Worm (Caenorhabditis elegans) whole organism, L2 larva: ENCODE results near the gene C56G2.22.
A peak's percentile ranks its signal among the peaks of the same experiment; 100 is the strongest.

Experiments
- F13H6.1 ChIP-seq: sonication (generic microtip); optimal IDR thresholded peaks from 2 replicates; lab custom pipeline; 2016; ENCODE audit warnings: missing genetic modification characterization, missing compliant biosample characterization
- R02D3.7 ChIP-seq: fragments of 150-350 bp; optimal IDR thresholded peaks from 2 replicates; lab custom pipeline; 2014; ENCODE audit warnings: missing biosample characterization, missing genetic modification characterization
- ZK546.5 ChIP-seq: sonication (generic microtip); optimal IDR thresholded peaks from 2 replicates; lab custom pipeline; 2017; ENCODE audit warnings: missing biosample characterization, missing genetic modification characterization
- alr-1 ChIP-seq: fragments of 150-350 bp; optimal IDR thresholded peaks from 2 replicates; lab custom pipeline; 2014; ENCODE audit warnings: missing biosample characterization, missing genetic modification characterization
- blmp-1 ChIP-seq: sonication (generic microtip); optimal IDR thresholded peaks from 2 replicates; lab custom pipeline; 2017; ENCODE audit warnings: missing genetic modification characterization, mild to moderate bottlenecking, missing compliant biosample characterization, antibody characterized with exemption, moderate library complexity; ENCODE audit not compliant: insufficient read depth
- ceh-16 ChIP-seq: fragments of 150-350 bp; optimal IDR thresholded peaks from 2 replicates; lab custom pipeline; 2014; ENCODE audit warnings: missing biosample characterization, missing genetic modification characterization
- crh-2 ChIP-seq: sonication (generic microtip); optimal IDR thresholded peaks from 2 replicates; lab custom pipeline; 2017; ENCODE audit warnings: missing biosample characterization, missing genetic modification characterization
- dmd-4 ChIP-seq: sonication (generic microtip); optimal IDR thresholded peaks from 2 replicates; lab custom pipeline; 2017; ENCODE audit warnings: missing biosample characterization, missing genetic modification characterization
- fos-1 ChIP-seq: fragments of 150-350 bp; optimal IDR thresholded peaks from 2 replicates; lab custom pipeline; 2014; ENCODE audit warnings: missing biosample characterization, missing genetic modification characterization
- lin-11 ChIP-seq: fragments of 150-350 bp; sonication (generic microtip); optimal IDR thresholded peaks from 2 replicates; lab custom pipeline; 2014; ENCODE audit warnings: missing biosample characterization, missing genetic modification characterization, inconsistent platforms, mixed read lengths
- lin-13 ChIP-seq: fragments of 150-350 bp; optimal IDR thresholded peaks from 2 replicates; lab custom pipeline; 2014; ENCODE audit warnings: missing biosample characterization, missing genetic modification reagents, missing genetic modification characterization
- mdl-1 ChIP-seq, 2 experiments: fragments of 150-350 bp in 1 of 2; sonication (generic microtip) in 1 of 2; optimal IDR thresholded peaks; 2 replicates each; lab custom pipeline; 2017; ENCODE audit warnings: missing biosample characterization in 2 of 2, missing genetic modification characterization in 2 of 2
- nhr-12 ChIP-seq: fragments of 150-350 bp; optimal IDR thresholded peaks from 2 replicates; lab custom pipeline; 2014; ENCODE audit warnings: missing biosample characterization, missing genetic modification characterization
- nhr-21 ChIP-seq: fragments of 150-350 bp; optimal IDR thresholded peaks from 2 replicates; lab custom pipeline; 2014; ENCODE audit warnings: missing biosample characterization, missing genetic modification characterization
- nhr-23 ChIP-seq: fragments of 150-350 bp; optimal IDR thresholded peaks from 2 replicates; lab custom pipeline; 2014; ENCODE audit warnings: missing biosample characterization, missing genetic modification reagents, missing genetic modification characterization
- nhr-237 ChIP-seq: fragments of 150-350 bp; optimal IDR thresholded peaks from 2 replicates; lab custom pipeline; 2014; ENCODE audit warnings: missing biosample characterization, missing genetic modification characterization
- sma-9 ChIP-seq, 2 experiments: fragments of 150-350 bp in 1 of 2; sonication (generic microtip) in 1 of 2; optimal IDR thresholded peaks; 2 replicates each; lab custom pipeline; 2014 to 2016; ENCODE audit warnings: missing genetic modification characterization in 2 of 2, mild to moderate bottlenecking in 1 of 2, missing biosample characterization in 1 of 2, missing compliant biosample characterization in 1 of 2, missing genetic modification reagents in 1 of 2, moderate library complexity in 1 of 2
- unc-55 ChIP-seq: fragments of 150-350 bp; sonication (generic microtip); optimal IDR thresholded peaks from 3 replicates; lab custom pipeline; 2014; ENCODE audit warnings: missing biosample characterization, missing genetic modification reagents, missing genetic modification characterization
- ztf-1 ChIP-seq: fragments of 200-800 bp; sonication (Bioruptor generic); conservative IDR thresholded peaks from 2 replicates; pipeline ENCODE4 v1.3.6; 2022; ENCODE audit warnings: missing genetic modification characterization, missing compliant biosample characterization
- ztf-11 ChIP-seq: sonication (generic microtip); optimal IDR thresholded peaks from 2 replicates; lab custom pipeline; 2017; ENCODE audit warnings: missing biosample characterization, missing genetic modification characterization
- ztf-4 ChIP-seq: fragments of 150-350 bp; optimal IDR thresholded peaks from 2 replicates; lab custom pipeline; 2014; ENCODE audit warnings: missing biosample characterization, missing genetic modification characterization

Gene C56G2.22

ce11 chrIII:6395706-6396232 is 49.5 kb downstream of the C56G2.22 start, which contains the start of gene oatr-1:
Gene oatr-1, minus strand, starts transcription at chrIII:6396182.
- TF ChIP-seq crh-2 (tag; lab: Kevin White, UChicago) (peak; percentile 81), nhr-23 (tag; lab: Kevin White, UChicago) (no peak), nhr-21 (tag; lab: Kevin White, UChicago) (no peak), alr-1 (tag; lab: Kevin White, UChicago) (no peak), lin-11 (tag; lab: Kevin White, UChicago) (no peak), mdl-1 (tag; optimal IDR thresholded peaks at IDR 0.05; lab: Kevin White, UChicago) (peak in 1 of 2 experiments; percentile 2), fos-1 (tag; lab: Kevin White, UChicago) (peak; percentile 7), sma-9 (GFP tag; optimal IDR thresholded peaks at IDR 0.05; lab: Kevin White, UChicago) (peak; percentile 64), sma-9 (tag; optimal IDR thresholded peaks at IDR 0.05; lab: Kevin White, UChicago) (no peak), nhr-12 (no peak), ztf-1 (GFP tag; lab: Robert Waterston, UW) (no peak), lin-13 (no peak), ZK546.5 (tag; lab: Kevin White, UChicago) (no peak), unc-55 (GFP tag; lab: Kevin White, UChicago) (no peak), ztf-11 (no peak), ztf-4 (tag; lab: Kevin White, UChicago) (no peak), dmd-4 (no peak), F13H6.1 (tag; lab: Kevin White, UChicago) (no peak), nhr-237 (tag; lab: Kevin White, UChicago) (no peak), blmp-1 (tag; lab: Kevin White, UChicago) (no peak), R02D3.7 (tag; lab: Kevin White, UChicago) (no peak), ceh-16 (tag; lab: Kevin White, UChicago) (no peak)
